Fruit fly (Drosophila melanogaster) whole organism, prepupa: ENCODE data around the gene CG14694.

Experiments used
- Blimp-1 ChIP-seq: fragments of 200-800 bp; sonication (Bioruptor generic); optimal IDR thresholded peaks from 3 replicates; lab custom pipeline; 2017; ENCODE audit warnings: missing biosample characterization, missing genetic modification characterization, mild to moderate bottlenecking, moderate library complexity, missing genetic modification reagents
- CG10669 ChIP-seq: fragments of 200-800 bp; sonication (Bioruptor generic); optimal IDR thresholded peaks from 3 replicates; lab custom pipeline; 2018; ENCODE audit warnings: missing biosample characterization, mild to moderate bottlenecking, missing genetic modification characterization, moderate library complexity
- CG11762 ChIP-seq: fragments of 200-800 bp; sonication (Bioruptor generic); optimal IDR thresholded peaks from 3 replicates; lab custom pipeline; 2016; ENCODE audit warnings: missing biosample characterization, missing genetic modification characterization; ENCODE audit not compliant: insufficient read depth
- CG11902 ChIP-seq: fragments of 200-800 bp; sonication (Bioruptor generic); optimal IDR thresholded peaks from 3 replicates; lab custom pipeline; 2016; ENCODE audit warnings: missing biosample characterization, missing genetic modification characterization
- CG15336 ChIP-seq: fragments of 200-800 bp; sonication (Bioruptor generic); IDR thresholded peaks from 2 replicates; pipeline ENCODE4 v1.3.6; 2022; ENCODE audit warnings: missing biosample characterization, missing genetic modification characterization
- CG1621 ChIP-seq: fragments of 200-800 bp; sonication (Bioruptor generic); optimal IDR thresholded peaks from 3 replicates; lab custom pipeline; 2018; ENCODE audit warnings: missing biosample characterization, mild to moderate bottlenecking, missing genetic modification characterization
- CG16779 ChIP-seq: fragments of 200-800 bp; sonication (Bioruptor generic); optimal IDR thresholded peaks from 3 replicates; lab custom pipeline; 2017; ENCODE audit warnings: missing biosample characterization, mild to moderate bottlenecking, missing genetic modification characterization
- CG3919 ChIP-seq: fragments of 200-800 bp; sonication (Bioruptor generic); optimal IDR thresholded peaks from 3 replicates; lab custom pipeline; 2016; ENCODE audit warnings: missing biosample characterization, missing genetic modification characterization
- CG4318 ChIP-seq: fragments of 200-800 bp; sonication (Bioruptor generic); optimal IDR thresholded peaks from 3 replicates; lab custom pipeline; 2017; ENCODE audit warnings: missing biosample characterization, mild to moderate bottlenecking, missing genetic modification characterization
- CG6163 ChIP-seq: fragments of 200-800 bp; sonication (Bioruptor generic); IDR thresholded peaks from 3 replicates; pipeline ENCODE4 v1.3.6; 2022; ENCODE audit warnings: missing biosample characterization, missing genetic modification characterization
- CG6276 ChIP-seq: fragments of 200-800 bp; sonication (Bioruptor generic); optimal IDR thresholded peaks from 2 replicates; lab custom pipeline; 2017; ENCODE audit warnings: missing biosample characterization, mild to moderate bottlenecking, missing genetic modification characterization
- CG6808 ChIP-seq: fragments of 200-800 bp; sonication (Bioruptor generic); optimal IDR thresholded peaks from 3 replicates; lab custom pipeline; 2017; ENCODE audit warnings: missing biosample characterization, missing genetic modification characterization, mild to moderate bottlenecking, moderate library complexity, missing genetic modification reagents
- CG6854 ChIP-seq: fragments of 200-800 bp; sonication (Bioruptor generic); optimal IDR thresholded peaks from 2 replicates; lab custom pipeline; 2017; ENCODE audit warnings: missing biosample characterization, mild to moderate bottlenecking, missing genetic modification characterization
- CG8119 ChIP-seq: fragments of 200-800 bp; sonication (Bioruptor generic); IDR thresholded peaks from 3 replicates; pipeline ENCODE4 v1.3.6; 2022; ENCODE audit warnings: missing biosample characterization, missing genetic modification characterization
- CG9139 ChIP-seq: fragments of 200-800 bp; sonication (Bioruptor generic); optimal IDR thresholded peaks from 3 replicates; lab custom pipeline; 2017; ENCODE audit warnings: missing biosample characterization, mild to moderate bottlenecking, missing genetic modification characterization
- Eip75B ChIP-seq: fragments of 200-800 bp; sonication (Bioruptor generic); optimal IDR thresholded peaks from 3 replicates; lab custom pipeline; 2016; ENCODE audit warnings: missing biosample characterization, missing genetic modification characterization
- Eip78C ChIP-seq: fragments of 200-800 bp; sonication (Bioruptor generic); peaks from one replicate; lab custom pipeline; 2016; ENCODE audit warnings: missing biosample characterization, missing genetic modification characterization
- Eip93F ChIP-seq: fragments of 200-800 bp; sonication (Bioruptor generic); optimal IDR thresholded peaks from 2 replicates; lab custom pipeline; 2016; ENCODE audit warnings: missing biosample characterization, mild to moderate bottlenecking, missing genetic modification characterization
- Gug ChIP-seq: fragments of 200-800 bp; sonication (Bioruptor generic); IDR thresholded peaks from 2 replicates; pipeline ENCODE4 v1.3.6; 2022; ENCODE audit warnings: missing biosample characterization, missing genetic modification characterization
- Hr39 ChIP-seq: fragments of 200-800 bp; sonication (Bioruptor generic); optimal IDR thresholded peaks from 2 replicates; lab custom pipeline; 2016; ENCODE audit warnings: missing biosample characterization, missing genetic modification characterization
- Hr4 ChIP-seq: fragments of 200-800 bp; sonication (Bioruptor generic); optimal IDR thresholded peaks from 3 replicates; lab custom pipeline; 2016; ENCODE audit warnings: missing biosample characterization, missing genetic modification characterization
- Lpt ChIP-seq: fragments of 200-800 bp; sonication (Bioruptor generic); optimal IDR thresholded peaks from 3 replicates; lab custom pipeline; 2016; ENCODE audit warnings: missing biosample characterization, missing genetic modification characterization
- Met ChIP-seq: fragments of 200-800 bp; sonication (Bioruptor generic); optimal IDR thresholded peaks from 3 replicates; lab custom pipeline; 2016; ENCODE audit warnings: missing biosample characterization, missing genetic modification characterization
- OdsH ChIP-seq: fragments of 200-800 bp; sonication (Bioruptor generic); optimal IDR thresholded peaks from 3 replicates; lab custom pipeline; 2016; ENCODE audit warnings: missing biosample characterization, missing genetic modification characterization
- Sox102F ChIP-seq: fragments of 200-800 bp; sonication (Bioruptor generic); optimal IDR thresholded peaks from 2 replicates; lab custom pipeline; 2016; ENCODE audit warnings: missing biosample characterization, mild to moderate bottlenecking, missing genetic modification characterization
- Sox15 ChIP-seq: fragments of 200-800 bp; sonication (Bioruptor generic); optimal IDR thresholded peaks from 3 replicates; lab custom pipeline; 2016; ENCODE audit warnings: missing biosample characterization, missing genetic modification characterization
- achi ChIP-seq: fragments of 200-800 bp; sonication (Bioruptor generic); optimal IDR thresholded peaks from 3 replicates; lab custom pipeline; 2016; ENCODE audit warnings: missing biosample characterization, missing genetic modification characterization
- acj6 ChIP-seq: fragments of 200-800 bp; sonication (Bioruptor generic); optimal IDR thresholded peaks from 3 replicates; lab custom pipeline; 2016; ENCODE audit warnings: missing biosample characterization, missing genetic modification characterization
- cyc ChIP-seq: fragments of 200-800 bp; sonication (Bioruptor generic); optimal IDR thresholded peaks from 3 replicates; lab custom pipeline; 2016; ENCODE audit warnings: missing biosample characterization, missing genetic modification characterization
- dsx ChIP-seq: fragments of 200-800 bp; optimal IDR thresholded peaks from 3 replicates; lab custom pipeline; 2019; ENCODE audit warnings: missing biosample characterization, mild to moderate bottlenecking, missing genetic modification characterization, moderate library complexity; ENCODE audit not compliant: poor library complexity, severe bottlenecking
- eg ChIP-seq: fragments of 200-800 bp; sonication (Bioruptor generic); IDR thresholded peaks from 3 replicates; pipeline ENCODE4 v1.3.6; 2022; ENCODE audit warnings: missing biosample characterization, missing genetic modification characterization
- esn ChIP-seq: fragments of 200-800 bp; sonication (Bioruptor generic); optimal IDR thresholded peaks from 2 replicates; lab custom pipeline; 2016; ENCODE audit warnings: missing biosample characterization, mild to moderate bottlenecking, missing genetic modification characterization, moderate library complexity
- fd59A ChIP-seq: fragments of 200-800 bp; sonication (Bioruptor generic); optimal IDR thresholded peaks from 2 replicates; lab custom pipeline; 2017; ENCODE audit warnings: missing biosample characterization, mild to moderate bottlenecking, missing genetic modification characterization, missing genetic modification reagents
- fd85E ChIP-seq: fragments of 200-800 bp; sonication (Bioruptor generic); optimal IDR thresholded peaks from 3 replicates; lab custom pipeline; 2016; ENCODE audit warnings: missing biosample characterization, missing genetic modification characterization
- fkh ChIP-seq: fragments of 200-800 bp; sonication (Bioruptor generic); optimal IDR thresholded peaks from 3 replicates; lab custom pipeline; 2017; ENCODE audit warnings: missing biosample characterization, mild to moderate bottlenecking, missing genetic modification characterization, moderate library complexity
- pdm3 ChIP-seq: fragments of 200-800 bp; sonication (Bioruptor generic); optimal IDR thresholded peaks from 3 replicates; lab custom pipeline; 2016; ENCODE audit warnings: missing biosample characterization, missing genetic modification characterization
- salr ChIP-seq, 2 experiments: fragments of 200-800 bp; sonication (Bioruptor generic); optimal IDR thresholded peaks; 3 replicates each; lab custom pipeline; 2016 to 2018; ENCODE audit warnings: missing biosample characterization in 2 of 2, missing genetic modification characterization in 2 of 2, mild to moderate bottlenecking in 1 of 2
- spab ChIP-seq: fragments of 200-800 bp; sonication (Bioruptor generic); optimal IDR thresholded peaks from 2 replicates; lab custom pipeline; 2017; ENCODE audit warnings: missing biosample characterization, mild to moderate bottlenecking, missing genetic modification characterization, missing genetic modification reagents
- ss ChIP-seq, 2 experiments: fragments of 200-800 bp; sonication (Bioruptor generic); optimal IDR thresholded peaks; 2 replicates in 1 of 2; 3 replicates in 1 of 2; lab custom pipeline; 2017 to 2018; ENCODE audit warnings: mild to moderate bottlenecking in 2 of 2, missing biosample characterization in 2 of 2, missing genetic modification characterization in 2 of 2, moderate library complexity in 1 of 2
- svp ChIP-seq: fragments of 200-800 bp; sonication (Bioruptor generic); peaks from one replicate; lab custom pipeline; 2016; ENCODE audit warnings: missing biosample characterization, missing genetic modification characterization
- topi ChIP-seq: fragments of 200-800 bp; sonication (Bioruptor generic); optimal IDR thresholded peaks from 3 replicates; lab custom pipeline; 2016; ENCODE audit warnings: missing biosample characterization, missing genetic modification characterization
- vri ChIP-seq: fragments of 200-800 bp; sonication (Bioruptor generic); optimal IDR thresholded peaks from 3 replicates; lab custom pipeline; 2016; ENCODE audit warnings: missing biosample characterization, mild to moderate bottlenecking, missing genetic modification characterization

CG14694 gene

DNA sequence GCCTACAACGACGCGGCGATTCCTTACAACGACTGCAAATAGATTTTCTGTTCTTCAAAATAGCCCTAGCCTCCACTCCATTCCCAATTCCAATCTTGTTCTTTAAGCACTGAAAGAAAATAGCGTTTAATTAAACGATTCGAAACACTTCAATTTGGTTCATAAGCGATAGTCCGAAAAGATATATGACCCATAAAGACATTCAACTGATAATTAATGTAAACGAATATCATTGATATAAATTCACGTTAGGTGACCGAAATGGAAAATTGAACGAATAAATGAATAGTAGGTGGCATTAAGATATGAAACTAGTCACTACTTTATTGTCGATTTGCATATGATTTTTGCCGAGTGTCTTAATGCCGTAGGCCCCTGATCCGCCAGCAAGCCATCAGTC lies 29.9 kb downstream of the CG14694 start (continued):
- TF ChIP-seq dsx (GFP tag; lab: Kevin White, UChicago) (peak; percentile 45), CG9139 (GFP tag; lab: Kevin White, UChicago) (peak; percentile 8), acj6 (GFP tag; lab: Kevin White, UChicago) (no peak), pdm3 (GFP tag; lab: Kevin White, UChicago) (peak; percentile 34), CG3919 (GFP tag; lab: Kevin White, UChicago) (peak; percentile 30), Eip93F (GFP tag; lab: Kevin White, UChicago) (no peak), CG11902 (GFP tag; lab: Kevin White, UChicago) (no peak), Blimp-1 (GFP tag; lab: Kevin White, UChicago) (no peak), Hr39 (no peak), svp (GFP tag; lab: Kevin White, UChicago) (no peak), Eip78C (GFP tag; lab: Kevin White, UChicago) (peak; percentile 88), CG8119 (0 out of 3 replicates have a peak, but pooled peaks have one; percentile 15)

DNA sequence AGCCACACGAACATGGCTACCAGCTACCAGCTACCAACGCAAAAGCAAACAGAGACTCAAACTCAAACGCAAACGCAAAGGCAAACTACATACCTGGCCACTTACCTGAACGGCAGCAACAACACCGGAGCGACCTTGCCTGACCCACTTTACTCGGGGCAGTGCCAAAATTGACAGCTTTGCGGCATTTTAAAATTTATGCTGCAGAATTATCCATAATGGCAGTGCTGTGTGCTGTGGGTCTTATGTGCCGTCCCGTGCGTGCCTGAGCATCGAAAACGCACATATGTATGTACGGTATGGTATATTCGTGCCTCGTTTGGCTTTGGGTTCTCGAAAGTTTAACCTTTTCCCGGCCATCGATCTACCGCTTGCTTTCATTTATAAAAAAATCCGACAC lies 30.9 kb downstream of the CG14694 start:
- TF ChIP-seq CG11762 (GFP tag; lab: Kevin White, UChicago) (no peak), ss (GFP tag; optimal IDR thresholded peaks at IDR 0.05; lab: Kevin White, UChicago) (peak in 1 of 2 experiments; percentile 70), CG1621 (no peak), CG6854 (peak; percentile 57), Eip78C (GFP tag; lab: Kevin White, UChicago) (peak; percentile 24), CG15336 (GFP tag; lab: Robert Waterston, UW) (no peak), spab (GFP tag; lab: Kevin White, UChicago) (no peak), svp (GFP tag; lab: Kevin White, UChicago) (peak; percentile 56), achi (GFP tag; lab: Kevin White, UChicago) (no peak)

DNA sequence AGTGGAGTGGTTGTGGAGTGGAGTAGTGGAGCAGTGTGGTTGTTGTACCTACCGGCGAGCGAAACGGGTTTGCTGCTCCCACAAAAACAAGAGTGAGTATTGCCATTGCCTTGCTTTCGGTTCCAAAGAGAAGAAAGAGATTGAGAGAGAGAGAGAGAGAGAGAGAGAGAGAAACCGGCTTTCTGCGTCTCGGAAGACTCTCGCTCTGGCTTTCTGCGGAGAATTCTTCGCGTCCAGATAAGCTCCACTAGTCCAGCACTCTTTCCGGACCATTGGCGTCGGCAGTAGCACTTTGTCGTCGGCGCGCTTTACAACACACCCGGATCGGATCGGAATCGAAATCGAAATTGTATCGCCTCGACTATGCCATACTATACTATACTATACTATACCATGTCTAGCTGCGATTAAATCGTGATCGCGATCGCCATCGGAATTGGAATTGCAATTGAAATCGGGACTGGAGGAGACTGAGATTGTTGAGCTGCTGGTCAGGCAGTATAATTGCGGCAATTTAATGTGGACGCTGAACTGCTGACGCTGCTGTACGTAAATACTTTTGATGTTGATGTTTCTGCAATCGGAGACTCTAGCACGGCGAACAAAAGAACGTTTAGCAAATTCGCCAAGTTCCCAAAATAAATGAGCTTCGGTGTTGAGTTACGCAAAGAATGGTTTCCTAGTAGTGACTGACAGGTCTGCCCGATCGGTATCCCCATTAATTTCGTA lies 32.7 kb downstream of the CG14694 start, which contains the start of gene Cad86C:
Gene Cad86C (plus strand): TSS at position 284 of the 729 bp plus-strand sequence.
- peak; percentile 39 for TF ChIP-seq CG16779 (tag; lab: Kevin White, UChicago)
- TF ChIP-seq CG6163 (GFP tag; lab: Robert Waterston, UW) = peak; percentile 56; the same call in 2 of the 3 replicates
- TF ChIP-seq CG4318 = no peak
- peak; percentile 52 for TF ChIP-seq CG3919 (GFP tag; lab: Kevin White, UChicago)
- TF ChIP-seq CG6854 = peak; percentile 67
- TF ChIP-seq fd85E (GFP tag; lab: Kevin White, UChicago) = peak; percentile 64
- TF ChIP-seq CG15336 (GFP tag; lab: Robert Waterston, UW) = peak; percentile 26; the same call in 1 of the 2 replicates
- peak; percentile 66 for TF ChIP-seq CG6276
- TF ChIP-seq eg (GFP tag; lab: Robert Waterston, UW) = peak; percentile 35; the same call in 2 of the 3 replicates
- no peak for TF ChIP-seq Gug (GFP tag; lab: Robert Waterston, UW)
- TF ChIP-seq cyc (GFP tag; lab: Kevin White, UChicago) = no peak
- TF ChIP-seq vri (GFP tag; lab: Kevin White, UChicago) = peak; percentile 11
- TF ChIP-seq topi (GFP tag; lab: Kevin White, UChicago) = peak; percentile 33
- TF ChIP-seq CG9139 (GFP tag; lab: Kevin White, UChicago) = peak; percentile 78
- no peak for TF ChIP-seq acj6 (GFP tag; lab: Kevin White, UChicago)
- TF ChIP-seq salr (GFP tag; optimal IDR thresholded peaks at IDR 0.05; lab: Kevin White, UChicago) = no peak
- TF ChIP-seq esn = peak; percentile 15
- TF ChIP-seq dsx (GFP tag; lab: Kevin White, UChicago) = peak; percentile 72
- peak; percentile 47 for TF ChIP-seq Sox102F (GFP tag; lab: Kevin White, UChicago)
- peak; percentile 57 to 77 for TF ChIP-seq ss (GFP tag; optimal IDR thresholded peaks at IDR 0.05; lab: Kevin White, UChicago)
- no peak for TF ChIP-seq Eip93F (GFP tag; lab: Kevin White, UChicago)
- peak; percentile 12 for TF ChIP-seq fkh (GFP tag; lab: Kevin White, UChicago)
- TF ChIP-seq achi (GFP tag; lab: Kevin White, UChicago) = no peak
- peak; percentile 48 for TF ChIP-seq Lpt (GFP tag; lab: Kevin White, UChicago)
- no peak for TF ChIP-seq OdsH (GFP tag; lab: Kevin White, UChicago)
- no peak for TF ChIP-seq Blimp-1 (GFP tag; lab: Kevin White, UChicago)
- TF ChIP-seq fd59A (GFP tag; lab: Kevin White, UChicago) = no peak
- peak; percentile 63 for TF ChIP-seq CG1621
- peak; percentile 24 for TF ChIP-seq spab (GFP tag; lab: Kevin White, UChicago)
- no peak for TF ChIP-seq Met (GFP tag; lab: Kevin White, UChicago)
- peak; percentile 85 for TF ChIP-seq Eip78C (GFP tag; lab: Kevin White, UChicago)
- TF ChIP-seq Hr4 (GFP tag; lab: Kevin White, UChicago) = no peak
- no peak for TF ChIP-seq Eip75B (GFP tag; lab: Kevin White, UChicago)
- TF ChIP-seq CG10669 (GFP tag; lab: Kevin White, UChicago) = peak; percentile 17
- TF ChIP-seq CG8119 = peak; percentile 65; the same call in 2 of the 3 replicates
- peak; percentile 47 for TF ChIP-seq CG6808 (GFP tag; lab: Kevin White, UChicago)
- TF ChIP-seq Sox15 (GFP tag; lab: Kevin White, UChicago) = no peak
- TF ChIP-seq, all 60 proteins: peak for 23
